Worm (Caenorhabditis elegans) whole organism, early embryonic: ENCODE results near the gene abhd-3.2.
A peak's percentile ranks its signal among the peaks of the same experiment; 100 is the strongest.

Experiments
- B0310.2 ChIP-seq: sonication (generic microtip); optimal IDR thresholded peaks from 2 replicates; lab custom pipeline; 2016; ENCODE audit warnings: mild to moderate bottlenecking, missing genetic modification characterization, missing compliant biosample characterization
- F13C5.2 ChIP-seq: sonication (generic microtip); optimal IDR thresholded peaks from 2 replicates; lab custom pipeline; 2017; ENCODE audit warnings: mild to moderate bottlenecking, missing genetic modification characterization, inconsistent platforms, missing compliant biosample characterization
- aly-1 ChIP-seq: sonication (generic microtip); optimal IDR thresholded peaks from 2 replicates; lab custom pipeline; 2016; ENCODE audit warnings: missing genetic modification characterization, missing compliant biosample characterization
- ama-1 ChIP-seq: fragments of 150-350 bp; optimal IDR thresholded peaks from 2 replicates; lab custom pipeline; 2014
- ceh-13 ChIP-seq: fragments of 200-800 bp; sonication (Bioruptor generic); optimal IDR thresholded peaks from 2 replicates; lab custom pipeline; 2018; ENCODE audit warnings: mild to moderate bottlenecking, missing genetic modification characterization, missing compliant biosample characterization
- ceh-36 ChIP-seq: sonication (generic microtip); optimal IDR thresholded peaks from 2 replicates; lab custom pipeline; 2016; ENCODE audit warnings: missing genetic modification characterization, inconsistent platforms, missing compliant biosample characterization
- ets-7 ChIP-seq: sonication (generic microtip); optimal IDR thresholded peaks from 2 replicates; lab custom pipeline; 2016; ENCODE audit warnings: missing genotype, missing genetic modification characterization, missing compliant biosample characterization
- flt-1 ChIP-seq: fragments of 200-800 bp; sonication (Bioruptor generic); IDR thresholded peaks from 2 replicates; pipeline ENCODE4 v1.3.6; 2022; ENCODE audit warnings: missing genetic modification characterization, missing compliant biosample characterization
- hmbx-1 ChIP-seq: sonication (generic microtip); optimal IDR thresholded peaks from 2 replicates; lab custom pipeline; 2016; ENCODE audit warnings: mild to moderate bottlenecking, missing genetic modification characterization, missing compliant biosample characterization
- hmg-4 ChIP-seq: fragments of 200-800 bp; sonication (Bioruptor generic); optimal IDR thresholded peaks from 2 replicates; lab custom pipeline; 2018; ENCODE audit warnings: mild to moderate bottlenecking, missing genetic modification characterization, missing compliant biosample characterization
- hnd-1 ChIP-seq: sonication (generic microtip); optimal IDR thresholded peaks from 2 replicates; lab custom pipeline; 2016; ENCODE audit warnings: missing genetic modification characterization, missing compliant biosample characterization
- pes-1 ChIP-seq: fragments of 200-800 bp; sonication (Bioruptor generic); IDR thresholded peaks from 2 replicates; pipeline ENCODE4 v1.3.6; 2022; ENCODE audit warnings: missing genetic modification reagents, missing genetic modification characterization, missing compliant biosample characterization
- scrt-1 ChIP-seq: fragments of 200-800 bp; sonication (Bioruptor generic); IDR thresholded peaks from 2 replicates; pipeline ENCODE4 v1.3.6; 2022; ENCODE audit warnings: missing genetic modification characterization, missing compliant biosample characterization
- sea-1 ChIP-seq: fragments of 200-800 bp; sonication (Bioruptor generic); conservative IDR thresholded peaks from 2 replicates; pipeline ENCODE4 v1.3.6; 2022; ENCODE audit warnings: missing genetic modification characterization, missing compliant biosample characterization
- tbx-11 ChIP-seq: fragments of 200-800 bp; sonication (Bioruptor generic); IDR thresholded peaks from 2 replicates; pipeline ENCODE4 v1.3.6; 2022; ENCODE audit warnings: missing genetic modification characterization, missing compliant biosample characterization
- tbx-37 ChIP-seq: fragments of 200-800 bp; sonication (Bioruptor generic); conservative IDR thresholded peaks from 2 replicates; pipeline ENCODE4 v1.3.6; 2022; ENCODE audit warnings: missing genetic modification reagents, missing genetic modification characterization, missing compliant biosample characterization
- tra-4 ChIP-seq: sonication (generic microtip); optimal IDR thresholded peaks from 2 replicates; lab custom pipeline; 2017; ENCODE audit warnings: missing genetic modification characterization, missing compliant biosample characterization

Gene abhd-3.2

DNA sequence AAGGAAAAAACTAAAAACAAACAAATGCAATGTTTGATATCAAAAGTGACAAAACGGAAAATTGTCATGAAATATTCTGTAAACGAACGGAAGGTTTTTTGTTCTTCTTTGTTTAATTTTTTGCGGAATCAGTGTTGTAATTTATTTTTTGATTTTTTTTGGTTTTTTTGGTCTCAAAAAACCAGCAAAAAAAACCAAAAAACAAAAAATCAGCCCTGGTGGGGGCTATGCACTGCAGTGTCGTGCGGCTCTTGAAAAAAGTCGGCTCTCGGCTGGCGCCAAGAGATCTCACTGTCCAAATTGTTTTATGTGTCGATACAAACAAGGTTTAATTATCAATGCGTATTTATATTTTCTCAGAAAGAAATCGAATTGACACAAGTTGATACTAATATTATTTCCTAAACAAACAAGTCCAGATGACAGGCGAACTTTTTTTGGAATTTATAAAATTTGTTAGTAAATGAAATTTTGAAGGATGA, 34.6 kb upstream of the abhd-3.2 start:
- TF ChIP-seq B0310.2 (tag; lab: Kevin White, UChicago): no peak
- no peak for TF ChIP-seq hmbx-1

DNA sequence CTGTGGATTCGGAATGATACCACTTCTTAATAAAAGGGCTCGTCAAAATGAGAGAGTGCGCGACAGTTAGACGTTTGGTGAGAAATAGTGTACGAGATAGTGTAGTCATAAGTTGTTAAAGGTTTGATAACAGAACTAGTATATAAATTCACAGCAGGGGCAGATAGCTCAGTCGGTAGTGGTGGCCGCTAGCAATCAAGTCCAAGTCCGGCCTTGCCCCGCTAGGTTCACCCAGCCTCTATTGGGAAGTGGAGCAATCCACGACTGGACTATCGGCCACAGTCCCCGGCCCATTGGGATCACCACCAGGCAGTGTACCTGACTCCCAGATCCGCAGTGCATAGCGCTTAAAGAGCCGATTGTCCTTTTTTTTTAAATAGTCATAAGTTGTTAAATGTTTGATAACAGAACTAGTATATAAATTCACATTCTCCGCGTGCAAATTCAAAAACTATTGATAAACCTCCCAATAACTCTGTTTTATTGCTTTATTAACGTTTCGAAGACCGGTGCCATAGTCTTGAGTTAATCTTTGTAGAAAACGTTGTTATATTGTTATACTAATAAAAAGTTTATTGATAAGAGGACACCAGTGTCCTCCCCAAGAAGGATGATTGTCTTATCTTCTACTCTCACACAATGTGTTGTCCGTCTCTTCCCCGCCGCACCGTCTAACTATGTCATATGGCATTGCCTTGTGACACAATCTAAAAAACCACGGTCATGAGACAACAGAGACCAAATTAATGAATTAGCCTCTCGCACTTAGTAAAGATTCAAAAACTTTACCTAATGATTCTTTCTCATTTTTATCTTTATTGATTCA, 33.0 kb upstream of the abhd-3.2 start:
- TF ChIP-seq ceh-36 (tag; lab: Kevin White, UChicago) (no peak), hmbx-1 (no peak), hmg-4 (peak; percentile 14), B0310.2 (tag; lab: Kevin White, UChicago) (no peak), ama-1 (lab: Kevin White, UChicago) (no peak), flt-1 (GFP tag; lab: Robert Waterston, UW) (no peak), aly-1 (no peak), tra-4 (no peak), ets-7 (tag; lab: Kevin White, UChicago) (no peak)

DNA sequence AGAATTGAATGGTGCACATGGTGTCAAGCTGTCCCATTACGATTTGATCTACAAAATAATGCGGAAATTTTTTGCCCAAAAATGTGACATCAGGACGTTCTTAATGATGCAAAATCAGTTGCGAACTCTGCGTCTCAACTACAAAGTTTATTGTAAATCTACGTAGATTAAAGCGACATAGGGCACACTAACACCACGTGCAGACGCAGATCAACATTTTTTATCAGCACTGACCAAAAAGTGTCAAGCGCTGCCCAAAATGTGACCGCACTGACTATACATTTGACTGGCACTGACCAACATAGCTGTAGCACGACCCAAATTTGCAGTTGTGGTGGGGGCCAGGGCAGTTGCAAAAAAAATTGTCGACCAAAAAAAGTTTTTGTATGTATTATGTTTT, 31.7 kb upstream of the abhd-3.2 start:
- no peak for TF ChIP-seq hmbx-1
- TF ChIP-seq hnd-1 (tag; lab: Kevin White, UChicago): no peak
- no peak for TF ChIP-seq tra-4
- TF ChIP-seq aly-1: no peak
- no peak for TF ChIP-seq ets-7 (tag; lab: Kevin White, UChicago)
- TF ChIP-seq ama-1 (lab: Kevin White, UChicago): no peak
- TF ChIP-seq tbx-11: no peak
- TF ChIP-seq F13C5.2 (tag; lab: Kevin White, UChicago): no peak
- no peak for TF ChIP-seq sea-1 (GFP tag; lab: Robert Waterston, UW)
- TF ChIP-seq flt-1 (GFP tag; lab: Robert Waterston, UW): no peak
- no peak for TF ChIP-seq hmg-4
- TF ChIP-seq B0310.2 (tag; lab: Kevin White, UChicago): no peak
- TF ChIP-seq tbx-37 (GFP tag; lab: Robert Waterston, UW): no peak
- TF ChIP-seq ceh-13: no peak
- TF ChIP-seq ceh-36 (tag; lab: Kevin White, UChicago): no peak
- no peak for TF ChIP-seq pes-1 (GFP tag; lab: Robert Waterston, UW)
- TF ChIP-seq scrt-1 (GFP tag; lab: Robert Waterston, UW): no peak

DNA sequence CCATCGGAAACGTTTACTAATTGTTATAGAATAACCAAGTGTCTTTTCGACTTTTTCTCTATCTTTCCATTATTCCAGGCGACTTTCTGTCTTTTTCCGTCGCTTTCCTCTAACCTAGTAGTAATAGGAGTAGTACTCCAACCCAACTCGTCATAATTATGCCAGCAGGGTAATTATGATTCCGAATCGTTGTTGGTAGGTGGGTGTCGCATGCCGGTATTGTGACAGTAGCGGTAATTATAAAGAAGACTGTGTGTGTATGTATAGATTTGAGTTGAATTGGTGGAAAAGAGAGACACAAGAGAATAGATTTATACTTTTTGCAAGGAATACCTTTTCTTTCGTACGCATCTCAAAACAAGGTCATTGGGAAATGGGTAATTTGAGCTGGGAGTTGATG, 27.2 kb upstream of the abhd-3.2 start:
- no peak for TF ChIP-seq B0310.2 (tag; lab: Kevin White, UChicago)
- no peak for TF ChIP-seq scrt-1 (GFP tag; lab: Robert Waterston, UW)
- TF ChIP-seq F13C5.2 (tag; lab: Kevin White, UChicago): no peak

DNA sequence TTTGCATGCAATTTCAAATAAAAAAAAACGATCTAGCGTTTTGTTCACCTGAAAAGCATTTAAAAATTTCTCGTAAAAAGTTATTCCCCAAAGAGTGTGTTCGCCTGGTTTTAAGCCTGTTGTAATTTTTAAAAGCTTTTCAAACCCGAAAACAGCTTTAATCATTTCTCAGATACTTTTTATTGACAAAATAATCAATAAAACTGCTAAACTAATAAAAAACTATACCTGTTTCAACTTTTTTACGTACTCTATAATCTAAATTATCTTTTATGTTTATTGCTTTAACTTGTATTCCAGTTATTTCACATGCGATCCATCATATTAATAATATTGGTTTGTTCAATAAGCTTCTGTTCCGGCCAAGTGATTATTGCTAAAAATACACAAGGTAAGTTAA, 26.2 kb upstream of the abhd-3.2 start, which contains the start of gene cutl-21:
TSS of gene cutl-21 (plus strand) at position 301 of the 400 bp plus-strand sequence.
- TF ChIP-seq scrt-1 (GFP tag; lab: Robert Waterston, UW) (no peak), aly-1 (no peak), tra-4 (no peak), ceh-13 (no peak), pes-1 (GFP tag; lab: Robert Waterston, UW) (no peak), ceh-36 (tag; lab: Kevin White, UChicago) (no peak), F13C5.2 (tag; lab: Kevin White, UChicago) (no peak), ets-7 (tag; lab: Kevin White, UChicago) (no peak), ama-1 (lab: Kevin White, UChicago) (no peak), tbx-11 (no peak), sea-1 (GFP tag; lab: Robert Waterston, UW) (no peak), hmg-4 (no peak), flt-1 (GFP tag; lab: Robert Waterston, UW) (no peak), tbx-37 (GFP tag; lab: Robert Waterston, UW) (no peak), hmbx-1 (no peak), hnd-1 (tag; lab: Kevin White, UChicago) (no peak), B0310.2 (tag; lab: Kevin White, UChicago) (no peak)

DNA sequence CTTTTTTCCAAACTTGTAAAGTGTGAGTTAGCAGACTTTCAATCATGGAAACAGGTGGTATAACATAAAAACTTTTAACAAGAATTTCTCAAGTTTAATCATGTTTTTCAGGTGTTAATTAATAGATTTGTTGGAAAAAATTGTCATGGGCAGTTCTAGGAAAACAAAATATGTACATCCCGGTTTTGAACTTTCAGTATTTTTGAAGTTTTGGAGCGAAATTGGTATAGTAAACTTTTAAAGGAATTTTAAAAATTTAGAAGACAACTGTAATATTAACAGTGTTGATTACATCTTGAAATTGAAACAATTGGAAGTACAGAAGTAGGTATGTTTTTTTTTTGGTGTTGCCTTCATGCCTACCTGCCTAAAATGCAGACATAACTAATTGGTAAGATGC, 16.9 kb upstream of the abhd-3.2 start:
- TF ChIP-seq aly-1: no peak
- TF ChIP-seq ceh-36 (tag; lab: Kevin White, UChicago): no peak
- TF ChIP-seq hmbx-1: no peak
- no peak for TF ChIP-seq hnd-1 (tag; lab: Kevin White, UChicago)
- no peak for TF ChIP-seq ceh-13
- TF ChIP-seq F13C5.2 (tag; lab: Kevin White, UChicago): no peak
- no peak for TF ChIP-seq tra-4
- no peak for TF ChIP-seq pes-1 (GFP tag; lab: Robert Waterston, UW)
- no peak for TF ChIP-seq B0310.2 (tag; lab: Kevin White, UChicago)
- TF ChIP-seq ets-7 (tag; lab: Kevin White, UChicago): no peak
- TF ChIP-seq scrt-1 (GFP tag; lab: Robert Waterston, UW): no peak
- TF ChIP-seq flt-1 (GFP tag; lab: Robert Waterston, UW): no peak
- no peak for TF ChIP-seq hmg-4
- no peak for TF ChIP-seq ama-1 (lab: Kevin White, UChicago)
- no peak for TF ChIP-seq tbx-11
- no peak for TF ChIP-seq sea-1 (GFP tag; lab: Robert Waterston, UW)
- no peak for TF ChIP-seq tbx-37 (GFP tag; lab: Robert Waterston, UW)

DNA sequence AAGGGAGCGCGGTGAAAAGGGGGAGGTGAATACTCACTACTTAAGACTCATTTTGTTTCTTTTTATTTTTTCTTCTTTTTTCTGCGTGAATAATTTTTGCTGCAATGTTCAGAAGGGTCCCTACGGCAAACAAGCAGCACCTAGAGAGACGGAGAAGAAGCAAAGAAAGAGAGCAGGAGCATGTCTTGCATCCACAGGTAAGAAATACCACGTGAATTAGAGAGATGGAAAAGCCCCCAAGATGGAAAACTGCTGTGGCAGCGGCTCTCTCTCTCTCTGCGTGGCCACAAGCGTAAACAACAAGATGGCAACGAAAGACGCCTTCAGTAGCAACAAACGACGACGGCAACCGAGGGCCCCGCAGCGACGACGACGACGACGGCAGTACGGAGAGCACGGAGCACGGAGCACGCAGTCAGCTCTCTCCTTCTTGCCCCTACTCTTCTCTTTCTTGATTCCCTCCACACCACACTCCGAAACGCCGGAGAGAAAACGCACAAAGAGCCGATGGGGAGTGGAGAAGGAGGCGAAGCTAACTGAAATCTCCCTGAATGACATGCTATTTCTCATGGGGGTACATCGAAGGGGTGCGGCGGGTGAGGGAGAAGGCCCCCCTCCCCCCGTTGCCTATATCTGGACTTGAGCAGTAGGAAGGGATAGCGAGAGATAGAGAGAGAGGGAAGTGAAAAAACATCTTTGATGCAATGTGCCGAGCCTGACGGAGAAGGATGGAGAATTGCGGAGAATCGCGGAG, 15.0 kb upstream of the abhd-3.2 start:
- TF ChIP-seq ama-1 (lab: Kevin White, UChicago): no peak
- no peak for TF ChIP-seq tbx-11
- no peak for TF ChIP-seq scrt-1 (GFP tag; lab: Robert Waterston, UW)
- TF ChIP-seq hnd-1 (tag; lab: Kevin White, UChicago): no peak
- TF ChIP-seq ets-7 (tag; lab: Kevin White, UChicago): no peak
- no peak for TF ChIP-seq ceh-13
- peak; percentile 74 for TF ChIP-seq aly-1
- no peak for TF ChIP-seq B0310.2 (tag; lab: Kevin White, UChicago)
- TF ChIP-seq ceh-36 (tag; lab: Kevin White, UChicago): no peak
- peak; percentile 63 for TF ChIP-seq F13C5.2 (tag; lab: Kevin White, UChicago)
- no peak for TF ChIP-seq flt-1 (GFP tag; lab: Robert Waterston, UW)
- TF ChIP-seq hmbx-1: no peak
- TF ChIP-seq sea-1 (GFP tag; lab: Robert Waterston, UW): no peak
- no peak for TF ChIP-seq tra-4
- TF ChIP-seq tbx-37 (GFP tag; lab: Robert Waterston, UW): no peak
- TF ChIP-seq hmg-4: peak; percentile 51
- TF ChIP-seq pes-1 (GFP tag; lab: Robert Waterston, UW): no peak
